ENCODE assay signal across 1 fruit fly cellular context in genomic region chr2L:16321872-16322631, dm6.
TF ChIP-seq lines count a peak whose summit lies in the region.

No protein-coding gene starts in this region.

TF ChIP-seq in whole organism, embryonic, 481 proteins besides CTCF, POLR2A, EP300 and RAD21 (continued from another document):
- TF ChIP-seq z (GFP tag; IDR thresholded peaks at IDR 0.05; lab: Robert Waterston, UW) (no peak), HmgD (GFP tag; optimal IDR thresholded peaks at IDR 0.05; lab: Kevin White, UChicago) (no peak), CG8089 (GFP tag; optimal IDR thresholded peaks at IDR 0.05; lab: Kevin White, UChicago) (no peak), CG12659 (GFP tag; optimal IDR thresholded peaks at IDR 0.05; lab: Kevin White, UChicago) (no peak), ERR (GFP tag; optimal IDR thresholded peaks at IDR 0.05; lab: Kevin White, UChicago) (no peak), Adf1 (GFP tag; IDR thresholded peaks at IDR 0.05; lab: Robert Waterston, UW) (no peak), CG17802 (tag; optimal IDR thresholded peaks at IDR 0.05; lab: Kevin White, UChicago) (no peak), Sin3A (optimal IDR thresholded peaks at IDR 0.05; lab: Kevin White, UChicago) (no peak), CG2202 (tag; optimal IDR thresholded peaks at IDR 0.05; lab: Kevin White, UChicago) (no peak), dmrt11E (tag; optimal IDR thresholded peaks at IDR 0.05; lab: Kevin White, UChicago) (no peak), cad (GFP tag; optimal IDR thresholded peaks at IDR 0.05; lab: Kevin White, UChicago) (no peak), Pdp1 (GFP tag; optimal IDR thresholded peaks at IDR 0.05; lab: Kevin White, UChicago) (peak in 1 of 2 experiments; percentile 85)
